Fruit fly (Drosophila melanogaster) whole organism, embryonic: ENCODE data around the gene CG5435.
A peak's percentile ranks its signal among the peaks of the same experiment; 100 is the strongest.

Source experiments
- ATbp ChIP-seq: fragments of 200-800 bp; sonication (Bioruptor generic); optimal IDR thresholded peaks from 2 replicates; lab custom pipeline; 2017; ENCODE audit warnings: missing biosample characterization, mild to moderate bottlenecking, missing genetic modification characterization, missing genetic modification reagents
- Adf1 ChIP-seq: fragments of 200-800 bp; sonication (Bioruptor generic); IDR thresholded peaks from 2 replicates; pipeline ENCODE4 v1.3.6; 2022; ENCODE audit warnings: missing biosample characterization, missing genetic modification characterization
- Bdp1 ChIP-seq: fragments of 200-800 bp; sonication (Bioruptor generic); optimal IDR thresholded peaks from 3 replicates; lab custom pipeline; 2016; ENCODE audit warnings: missing biosample characterization, missing genetic modification characterization
- CG10321 ChIP-seq: fragments of 200-800 bp; sonication (Bioruptor generic); IDR thresholded peaks from 2 replicates; pipeline ENCODE4 v1.3.6; 2022; ENCODE audit warnings: missing biosample characterization, missing genetic modification characterization
- CG10462 ChIP-seq: fragments of 200-800 bp; sonication (Bioruptor generic); optimal IDR thresholded peaks from 2 replicates; lab custom pipeline; 2016; ENCODE audit warnings: missing biosample characterization, missing genetic modification characterization
- CG10654 ChIP-seq: fragments of 200-800 bp; sonication (Bioruptor generic); optimal IDR thresholded peaks from 2 replicates; lab custom pipeline; 2016; ENCODE audit warnings: missing biosample characterization, missing genetic modification characterization
- CG11398 ChIP-seq: fragments of 200-800 bp; sonication (Bioruptor generic); optimal IDR thresholded peaks from 2 replicates; lab custom pipeline; 2016; ENCODE audit warnings: missing biosample characterization, missing genetic modification characterization
- CG12391 ChIP-seq: fragments of 200-800 bp; sonication (Bioruptor generic); optimal IDR thresholded peaks from 3 replicates; lab custom pipeline; 2018; ENCODE audit warnings: missing biosample characterization, mild to moderate bottlenecking, missing genetic modification characterization, moderate library complexity
- CG12659 ChIP-seq: fragments of 200-800 bp; sonication (Bioruptor generic); optimal IDR thresholded peaks from 3 replicates; lab custom pipeline; 2017; ENCODE audit warnings: mild to moderate bottlenecking, missing biosample characterization, missing genetic modification reagents, missing genetic modification characterization
- CG15073 ChIP-seq: fragments of 200-800 bp; sonication (Bioruptor generic); optimal IDR thresholded peaks from 2 replicates; lab custom pipeline; 2016; ENCODE audit warnings: missing biosample characterization, missing genetic modification characterization
- CG15479 ChIP-seq: fragments of 200-800 bp; sonication (Bioruptor generic); optimal IDR thresholded peaks from 3 replicates; lab custom pipeline; 2019; ENCODE audit warnings: missing biosample characterization, mild to moderate bottlenecking, missing genetic modification characterization, moderate library complexity
- CG17359 ChIP-seq: fragments of 200-800 bp; sonication (Bioruptor generic); optimal IDR thresholded peaks from 3 replicates; lab custom pipeline; 2018; ENCODE audit warnings: missing biosample characterization, mild to moderate bottlenecking, missing genetic modification characterization, moderate library complexity
- CG17612 ChIP-seq: fragments of 200-800 bp; sonication (Bioruptor generic); IDR thresholded peaks from 2 replicates; pipeline ENCODE4 v1.3.6; 2022; ENCODE audit warnings: missing biosample characterization, missing genetic modification characterization
- CG1792 ChIP-seq: fragments of 200-800 bp; sonication (Bioruptor generic); optimal IDR thresholded peaks from 2 replicates; lab custom pipeline; 2016; ENCODE audit warnings: missing biosample characterization, missing genetic modification characterization
- CG3407 ChIP-seq: fragments of 200-800 bp; sonication (Bioruptor generic); optimal IDR thresholded peaks from 2 replicates; lab custom pipeline; 2018; ENCODE audit warnings: missing biosample characterization, mild to moderate bottlenecking, missing genetic modification characterization
- CG6175 ChIP-seq: fragments of 200-800 bp; sonication (Bioruptor generic); IDR thresholded peaks from 3 replicates; pipeline ENCODE4 v1.3.6; 2022; ENCODE audit warnings: missing biosample characterization, missing genetic modification characterization
- CG6654 ChIP-seq: fragments of 200-800 bp; sonication (Bioruptor generic); optimal IDR thresholded peaks from 2 replicates; lab custom pipeline; 2017; ENCODE audit warnings: missing biosample characterization, mild to moderate bottlenecking, missing genetic modification characterization
- CG7271 ChIP-seq: fragments of 200-800 bp; sonication (Bioruptor generic); optimal IDR thresholded peaks from 2 replicates; lab custom pipeline; 2018; ENCODE audit warnings: missing biosample characterization, mild to moderate bottlenecking, missing genetic modification characterization, moderate library complexity
- CG7839 ChIP-seq: fragments of 200-800 bp; sonication (Bioruptor generic); optimal IDR thresholded peaks from 3 replicates; lab custom pipeline; 2018; ENCODE audit warnings: missing biosample characterization, mild to moderate bottlenecking, missing genetic modification characterization, moderate library complexity
- CrebB ChIP-seq: fragments of 200-800 bp; sonication (Bioruptor generic); optimal IDR thresholded peaks from 3 replicates; lab custom pipeline; 2018; ENCODE audit warnings: missing biosample characterization, mild to moderate bottlenecking, missing genetic modification characterization
- Dek ChIP-seq: fragments of 200-800 bp; sonication (Bioruptor generic); optimal IDR thresholded peaks from 3 replicates; lab custom pipeline; 2019; ENCODE audit warnings: missing biosample characterization, mild to moderate bottlenecking, missing genetic modification characterization, moderate library complexity
- Dip3 ChIP-seq: fragments of 200-800 bp; sonication (Bioruptor generic); optimal IDR thresholded peaks from 3 replicates; lab custom pipeline; 2016; ENCODE audit warnings: missing biosample characterization, missing genetic modification characterization
- Doc3 ChIP-seq: fragments of 200-800 bp; sonication (Bioruptor generic); IDR thresholded peaks from 3 replicates; pipeline ENCODE4 v1.3.6; 2022; ENCODE audit warnings: missing biosample characterization, missing genetic modification characterization; ENCODE audit not compliant: partially characterized antibody
- Fer3 ChIP-seq: fragments of 200-800 bp; sonication (Bioruptor generic); optimal IDR thresholded peaks from 2 replicates; lab custom pipeline; 2018; ENCODE audit warnings: missing biosample characterization, mild to moderate bottlenecking, missing genetic modification characterization, moderate library complexity
- HLH4C ChIP-seq: fragments of 200-800 bp; sonication (Bioruptor generic); IDR thresholded peaks from 3 replicates; pipeline ENCODE4 v1.3.6; 2022; ENCODE audit warnings: missing biosample characterization, missing genetic modification characterization; ENCODE audit not compliant: partially characterized antibody
- HLH54F ChIP-seq: fragments of 200-800 bp; sonication (Bioruptor generic); optimal IDR thresholded peaks from 3 replicates; lab custom pipeline; 2016; ENCODE audit warnings: missing biosample characterization, missing genetic modification characterization
- HLHmδ ChIP-seq: fragments of 200-800 bp; sonication (Bioruptor generic); optimal IDR thresholded peaks from 2 replicates; lab custom pipeline; 2018; ENCODE audit warnings: missing biosample characterization, mild to moderate bottlenecking, missing genetic modification characterization, moderate library complexity
- Hr3 ChIP-seq: fragments of 200-800 bp; sonication (Bioruptor generic); optimal IDR thresholded peaks from 3 replicates; lab custom pipeline; 2016; ENCODE audit warnings: missing biosample characterization, missing genetic modification characterization
- Ptx1 ChIP-seq: fragments of 200-800 bp; sonication (Bioruptor generic); IDR thresholded peaks from 2 replicates; pipeline ENCODE4 v1.3.6; 2022; ENCODE audit warnings: missing biosample characterization, missing genetic modification characterization
- Sry-δ ChIP-seq: fragments of 200-800 bp; sonication (Bioruptor generic); optimal IDR thresholded peaks from 2 replicates; lab custom pipeline; 2016; ENCODE audit warnings: missing biosample characterization, missing genetic modification characterization
- Ssrp ChIP-seq: fragments of 200-800 bp; sonication (Bioruptor generic); optimal IDR thresholded peaks from 2 replicates; lab custom pipeline; 2018; ENCODE audit warnings: missing biosample characterization, mild to moderate bottlenecking, missing genetic modification characterization, moderate library complexity
- Stat92E ChIP-seq, 3 experiments: fragments of >200 bp in 2 of 3; fragments of 200-800 bp in 1 of 3; sonication (Bioruptor generic) in 1 of 3; optimal IDR thresholded peaks; 2 replicates each; lab custom pipeline; 2017 to 2019; ENCODE audit warnings: missing biosample characterization in 3 of 3, missing genetic modification characterization in 3 of 3, mild to moderate bottlenecking in 1 of 3, moderate library complexity in 1 of 3
- chinmo ChIP-seq: fragments of 200-800 bp; sonication (Bioruptor generic); IDR thresholded peaks from 4 replicates; pipeline ENCODE4 v1.3.6; 2022; ENCODE audit warnings: missing biosample characterization, missing genetic modification characterization; ENCODE audit not compliant: partially characterized antibody
- da ChIP-seq: fragments of 200-800 bp; sonication (Bioruptor generic); optimal IDR thresholded peaks from 2 replicates; lab custom pipeline; 2016; ENCODE audit warnings: missing biosample characterization, missing genetic modification characterization
- dimm ChIP-seq: fragments of 200-800 bp; sonication (Bioruptor generic); IDR thresholded peaks from 2 replicates; pipeline ENCODE4 v1.3.6; 2022; ENCODE audit warnings: missing biosample characterization, missing genetic modification characterization
- disco-r ChIP-seq: fragments of 200-800 bp; sonication (Bioruptor generic); optimal IDR thresholded peaks from 2 replicates; lab custom pipeline; 2016; ENCODE audit warnings: missing biosample characterization, missing genetic modification characterization
- gem ChIP-seq: fragments of 200-800 bp; sonication (Bioruptor generic); optimal IDR thresholded peaks from 2 replicates; lab custom pipeline; 2019; ENCODE audit warnings: missing biosample characterization, mild to moderate bottlenecking, missing genetic modification characterization, moderate library complexity
- gro ChIP-seq: fragments of 200-800 bp; sonication (Bioruptor generic); optimal IDR thresholded peaks from 2 replicates; lab custom pipeline; 2016; ENCODE audit warnings: missing biosample characterization, missing genetic modification characterization
- her ChIP-seq: fragments of 200-800 bp; sonication (Bioruptor generic); optimal IDR thresholded peaks from 2 replicates; lab custom pipeline; 2016; ENCODE audit warnings: missing biosample characterization, missing genetic modification characterization
- insv ChIP-seq, 2 experiments: fragments of 200-800 bp; sonication (Bioruptor generic); optimal IDR thresholded peaks; 3 replicates each; lab custom pipeline; 2016 to 2018; ENCODE audit warnings: missing biosample characterization in 2 of 2, missing genetic modification characterization in 2 of 2
- jumu ChIP-seq: fragments of 200-800 bp; sonication (Bioruptor generic); optimal IDR thresholded peaks from 3 replicates; lab custom pipeline; 2016; ENCODE audit warnings: missing biosample characterization, missing genetic modification characterization
- klu ChIP-seq: fragments of 200-800 bp; sonication (Bioruptor generic); IDR thresholded peaks from 2 replicates; pipeline ENCODE4 v1.3.6; 2022; ENCODE audit warnings: missing biosample characterization, missing genetic modification characterization
- lilli ChIP-seq: fragments of 200-800 bp; sonication (Bioruptor generic); optimal IDR thresholded peaks from 3 replicates; lab custom pipeline; 2016; ENCODE audit warnings: missing biosample characterization, missing genetic modification characterization
- lmd ChIP-seq: fragments of 200-800 bp; sonication (Bioruptor generic); IDR thresholded peaks from 2 replicates; pipeline ENCODE4 v1.3.6; 2022; ENCODE audit warnings: missing biosample characterization, missing genetic modification characterization
- schlank ChIP-seq: fragments of 200-800 bp; sonication (Bioruptor generic); optimal IDR thresholded peaks from 2 replicates; lab custom pipeline; 2018; ENCODE audit warnings: missing biosample characterization, mild to moderate bottlenecking, missing genetic modification characterization
- scrt ChIP-seq: fragments of 200-800 bp; sonication (Bioruptor generic); optimal IDR thresholded peaks from 2 replicates; lab custom pipeline; 2018; ENCODE audit warnings: missing biosample characterization, mild to moderate bottlenecking, missing genetic modification characterization, moderate library complexity
- sna ChIP-seq: fragments of 200-800 bp; sonication (Bioruptor generic); IDR thresholded peaks from 2 replicates; pipeline ENCODE4 v1.3.6; 2022; ENCODE audit warnings: missing biosample characterization, missing genetic modification characterization; ENCODE audit not compliant: partially characterized antibody
- unpg ChIP-seq: fragments of 200-800 bp; sonication (Bioruptor generic); optimal IDR thresholded peaks from 3 replicates; lab custom pipeline; 2018; ENCODE audit warnings: missing biosample characterization, mild to moderate bottlenecking, missing genetic modification characterization, moderate library complexity
- zfh2 ChIP-seq: fragments of 200-800 bp; sonication (Bioruptor generic); optimal IDR thresholded peaks from 2 replicates; lab custom pipeline; 2016; ENCODE audit warnings: missing biosample characterization, missing genetic modification characterization

CG5435 gene

dm6 chr2L:12435976-12436771, 5.5 kb upstream of the CG5435 start (continued):
- TF ChIP-seq HLHmδ (GFP tag; lab: Kevin White, UChicago) (peak; percentile 37), dimm (GFP tag; lab: Robert Waterston, UW) (no peak), zfh2 (peak; percentile 5), CG12391 (tag; lab: Kevin White, UChicago) (peak; percentile 30), Dip3 (no peak), CG17612 (GFP tag; lab: Robert Waterston, UW) (no peak), CG12659 (GFP tag; lab: Kevin White, UChicago) (peak; percentile 19), CG10462 (GFP tag; lab: Kevin White, UChicago) (no peak), CrebB (tag; lab: Kevin White, UChicago) (peak; percentile 15), scrt (GFP tag; lab: Kevin White, UChicago) (no peak), CG11398 (no peak), jumu (GFP tag; lab: Kevin White, UChicago) (no peak), CG10321 (GFP tag; lab: Robert Waterston, UW) (no peak), gem (tag; lab: Kevin White, UChicago) (peak; percentile 84), schlank (no peak), Doc3 (GFP tag; lab: Robert Waterston, UW) (no peak), Stat92E (GFP tag; optimal IDR thresholded peaks at IDR 0.05; lab: Kevin White, UChicago) (no peak), Sry-δ (no peak), disco-r (no peak), klu (GFP tag; lab: Robert Waterston, UW) (no peak), Bdp1 (GFP tag; lab: Kevin White, UChicago) (no peak), gro (GFP tag; lab: Kevin White, UChicago) (no peak), CG15479 (GFP tag; lab: Kevin White, UChicago) (no peak), CG10654 (GFP tag; lab: Kevin White, UChicago) (no peak), Adf1 (GFP tag; lab: Robert Waterston, UW) (0 out of 2 replicates have a peak, but pooled peaks have one; percentile 26), lmd (no peak), CG7839 (tag; lab: Kevin White, UChicago) (no peak), chinmo (peak; percentile 32; the same call in 1 of the 4 replicates), lilli (GFP tag; lab: Kevin White, UChicago) (peak; percentile 1), CG1792 (GFP tag; lab: Kevin White, UChicago) (no peak), CG17359 (no peak), HLH54F (GFP tag; lab: Kevin White, UChicago) (no peak), Fer3 (tag; lab: Kevin White, UChicago) (no peak), HLH4C (no peak), CG6175 (no peak), sna (GFP tag; lab: Robert Waterston, UW) (no peak), Ssrp (tag; lab: Kevin White, UChicago) (no peak), CG3407 (GFP tag; lab: Kevin White, UChicago) (no peak), Ptx1 (GFP tag; lab: Robert Waterston, UW) (no peak), Hr3 (GFP tag; lab: Kevin White, UChicago) (no peak), da (no peak), Dek (no peak), her (GFP tag; lab: Kevin White, UChicago) (no peak), insv (GFP tag; optimal IDR thresholded peaks at IDR 0.05; lab: Kevin White, UChicago) (no peak), CG15073 (GFP tag; lab: Kevin White, UChicago) (no peak), ATbp (GFP tag; lab: Kevin White, UChicago) (no peak), CG7271 (tag; lab: Kevin White, UChicago) (no peak), unpg (no peak), CG6654 (no peak)
